Worm (Caenorhabditis elegans) whole organism, L4 larva: ENCODE results near the gene W05H9.2.

ENCODE experiments used
- D1046.2 ChIP-seq: fragments of 200-800 bp; sonication (Bioruptor generic); IDR thresholded peaks from 2 replicates; pipeline ENCODE4 v1.3.6; 2022; ENCODE audit warnings: missing genetic modification characterization, missing compliant biosample characterization
- F26F4.8 ChIP-seq: fragments of 200-800 bp; sonication (Bioruptor generic); conservative IDR thresholded peaks from 2 replicates; pipeline ENCODE4 v1.3.6; 2022; ENCODE audit warnings: missing genetic modification characterization, missing compliant biosample characterization
- F37D6.2 ChIP-seq: sonication (generic microtip); optimal IDR thresholded peaks from 2 replicates; lab custom pipeline; 2016; ENCODE audit warnings: mild to moderate bottlenecking, missing genetic modification characterization, missing compliant biosample characterization
- F44E2.7 ChIP-seq: fragments of 200-800 bp; sonication (Bioruptor generic); IDR thresholded peaks from 2 replicates; pipeline ENCODE4 v2.1.2; 2022; ENCODE audit warnings: missing genetic modification characterization, missing compliant biosample characterization
- R02D3.7 ChIP-seq: fragments of 150-350 bp; sonication (generic microtip); optimal IDR thresholded peaks from 3 replicates; lab custom pipeline; 2014; ENCODE audit warnings: missing biosample characterization, missing genetic modification characterization
- Y105C5A.15 ChIP-seq: fragments of 200-800 bp; sonication (Bioruptor generic); IDR thresholded peaks from 2 replicates; pipeline ENCODE4 v1.3.6; 2022; ENCODE audit warnings: missing genetic modification characterization, missing compliant biosample characterization
- ZK337.2 ChIP-seq: fragments of 200-800 bp; sonication (Bioruptor generic); IDR thresholded peaks from 2 replicates; pipeline ENCODE4 v1.3.6; 2022; ENCODE audit warnings: missing genetic modification reagents, missing genetic modification characterization, missing compliant biosample characterization
- ama-1 ChIP-seq: fragments of 150-350 bp; optimal IDR thresholded peaks from 2 replicates; lab custom pipeline; 2014; ENCODE audit warnings: inconsistent platforms, mixed read lengths
- ceh-20 ChIP-seq: fragments of 200-800 bp; sonication (Bioruptor generic); IDR thresholded peaks from 2 replicates; pipeline ENCODE4 v1.3.6; 2022; ENCODE audit warnings: missing genetic modification reagents, missing genetic modification characterization, missing compliant biosample characterization
- ceh-62 ChIP-seq: sonication (generic microtip); optimal IDR thresholded peaks from 2 replicates; lab custom pipeline; 2017; ENCODE audit warnings: missing biosample characterization, missing genetic modification characterization
- ceh-82 ChIP-seq: sonication (generic microtip); optimal IDR thresholded peaks from 2 replicates; lab custom pipeline; 2017; ENCODE audit warnings: missing biosample characterization, missing genetic modification characterization
- ces-1 ChIP-seq: fragments of 150-350 bp; sonication (generic microtip); optimal IDR thresholded peaks from 4 replicates; lab custom pipeline; 2014; ENCODE audit warnings: missing biosample characterization, missing genetic modification reagents, missing genetic modification characterization
- daf-16 ChIP-seq, 3 experiments: sonication (generic microtip); optimal IDR thresholded peaks; 2 replicates each; lab custom pipeline; 2016 to 2017; ENCODE audit warnings: missing genetic modification characterization in 3 of 3, missing genetic modification reagents in 3 of 3, mild to moderate bottlenecking in 2 of 3, missing compliant biosample characterization in 2 of 3, missing biosample characterization in 1 of 3, moderate library complexity in 1 of 3
- daf-19 ChIP-seq: fragments of 200-800 bp; sonication (Bioruptor generic); conservative IDR thresholded peaks from 2 replicates; pipeline ENCODE4 v1.3.6; 2022; ENCODE audit warnings: missing genetic modification characterization, missing compliant biosample characterization
- dmd-6 ChIP-seq: fragments of 200-800 bp; sonication (Bioruptor generic); IDR thresholded peaks from 2 replicates; pipeline ENCODE4 v1.3.6; 2022; ENCODE audit warnings: missing genetic modification reagents, missing genetic modification characterization, missing compliant biosample characterization
- duxl-1 ChIP-seq: sonication (generic microtip); optimal IDR thresholded peaks from 2 replicates; lab custom pipeline; 2016; ENCODE audit warnings: mild to moderate bottlenecking, missing genetic modification characterization, moderate library complexity, missing compliant biosample characterization; ENCODE audit not compliant: poor library complexity
- hlh-11 ChIP-seq: fragments of 200-800 bp; sonication (Bioruptor generic); optimal IDR thresholded peaks from 2 replicates; lab custom pipeline; 2018; ENCODE audit warnings: mild to moderate bottlenecking, missing genetic modification characterization, missing compliant biosample characterization
- lin-13 ChIP-seq: fragments of 150-350 bp; optimal IDR thresholded peaks from 2 replicates; lab custom pipeline; 2014; ENCODE audit warnings: missing biosample characterization, missing genetic modification reagents, missing genetic modification characterization
- lin-15B ChIP-seq: fragments of 150-350 bp; sonication (generic microtip); optimal IDR thresholded peaks from 3 replicates; lab custom pipeline; 2014; ENCODE audit warnings: missing biosample characterization, missing genetic modification characterization
- lin-29 ChIP-seq: fragments of 200-800 bp; sonication (Bioruptor generic); IDR thresholded peaks from 2 replicates; pipeline ENCODE4 v1.3.6; 2022; ENCODE audit warnings: missing genetic modification reagents, missing genetic modification characterization, missing compliant biosample characterization
- lin-39 ChIP-seq: fragments of 150-350 bp; optimal IDR thresholded peaks from 2 replicates; lab custom pipeline; 2014; ENCODE audit warnings: missing biosample characterization, missing genetic modification reagents, missing genetic modification characterization
- lir-3 ChIP-seq: sonication (generic microtip); optimal IDR thresholded peaks from 2 replicates; lab custom pipeline; 2016; ENCODE audit warnings: mild to moderate bottlenecking, missing genetic modification characterization, missing compliant biosample characterization
- madf-5 ChIP-seq, 2 experiments: fragments of 200-800 bp; sonication (Bioruptor generic); IDR thresholded peaks; 2 replicates each; pipeline ENCODE4 v1.3.6; 2022; ENCODE audit warnings: missing compliant biosample characterization in 2 of 2, missing genetic modification characterization in 2 of 2
- madf-9 ChIP-seq: fragments of 200-800 bp; sonication (Bioruptor generic); conservative IDR thresholded peaks from 2 replicates; pipeline ENCODE4 v1.3.6; 2022; ENCODE audit warnings: missing genetic modification reagents, missing genetic modification characterization, missing compliant biosample characterization
- mep-1 ChIP-seq: fragments of 150-350 bp; sonication (generic microtip); optimal IDR thresholded peaks from 3 replicates; lab custom pipeline; 2014; ENCODE audit warnings: missing biosample characterization, missing genetic modification characterization
- mxl-2 ChIP-seq: fragments of 200-800 bp; sonication (Bioruptor generic); conservative IDR thresholded peaks from 2 replicates; pipeline ENCODE4 v1.3.6; 2022; ENCODE audit warnings: missing genetic modification reagents, missing genetic modification characterization, missing compliant biosample characterization
- nhr-10 ChIP-seq: fragments of 150-350 bp; optimal IDR thresholded peaks from 2 replicates; lab custom pipeline; 2014; ENCODE audit warnings: missing biosample characterization, missing genetic modification characterization
- nhr-11 ChIP-seq: fragments of 150-350 bp; optimal IDR thresholded peaks from 2 replicates; lab custom pipeline; 2014; ENCODE audit warnings: missing biosample characterization, missing genetic modification characterization
- nhr-237 ChIP-seq: sonication (generic microtip); optimal IDR thresholded peaks from 2 replicates; lab custom pipeline; 2017; ENCODE audit warnings: missing biosample characterization, missing genetic modification characterization
- nhr-28 ChIP-seq: fragments of 150-350 bp; optimal IDR thresholded peaks from 2 replicates; lab custom pipeline; 2014; ENCODE audit warnings: missing biosample characterization, missing genetic modification characterization
- nhr-42 ChIP-seq: fragments of 200-800 bp; sonication (Bioruptor generic); IDR thresholded peaks from 2 replicates; pipeline ENCODE4 v1.3.6; 2022; ENCODE audit warnings: missing genetic modification characterization, missing compliant biosample characterization
- nhr-48 ChIP-seq: sonication (generic microtip); optimal IDR thresholded peaks from 2 replicates; lab custom pipeline; 2016; ENCODE audit warnings: mild to moderate bottlenecking, missing genetic modification characterization, missing compliant biosample characterization
- nhr-6 ChIP-seq: fragments of 150-350 bp; optimal IDR thresholded peaks from 2 replicates; lab custom pipeline; 2014; ENCODE audit warnings: missing biosample characterization, missing genetic modification characterization
- nhr-77 ChIP-seq: fragments of 150-350 bp; optimal IDR thresholded peaks from 2 replicates; lab custom pipeline; 2014; ENCODE audit warnings: missing biosample characterization, missing genetic modification characterization
- php-3 ChIP-seq: fragments of 200-800 bp; sonication (Bioruptor generic); IDR thresholded peaks from 2 replicates; pipeline ENCODE4 v1.3.6; 2022; ENCODE audit warnings: missing genetic modification reagents, missing genetic modification characterization, missing compliant biosample characterization
- pqm-1 ChIP-seq: sonication (generic microtip); optimal IDR thresholded peaks from 2 replicates; lab custom pipeline; 2017; ENCODE audit warnings: missing biosample characterization, missing genetic modification characterization
- rbr-2 ChIP-seq: sonication (generic microtip); optimal IDR thresholded peaks from 2 replicates; lab custom pipeline; 2016; ENCODE audit warnings: missing genotype, missing genetic modification characterization, missing compliant biosample characterization
- saeg-2 ChIP-seq: fragments of 200-800 bp; sonication (Bioruptor generic); IDR thresholded peaks from 2 replicates; pipeline ENCODE4 v1.3.6; 2022; ENCODE audit warnings: missing genetic modification reagents, missing genetic modification characterization, missing compliant biosample characterization
- sdz-12 ChIP-seq: fragments of 200-800 bp; sonication (Bioruptor generic); optimal IDR thresholded peaks from 2 replicates; lab custom pipeline; 2018; ENCODE audit warnings: mild to moderate bottlenecking, missing genetic modification characterization, missing compliant biosample characterization
- skn-1 ChIP-seq: fragments of 150-350 bp; optimal IDR thresholded peaks from 2 replicates; lab custom pipeline; 2014; ENCODE audit warnings: missing biosample characterization, missing genetic modification characterization
- snpc-4 ChIP-seq: fragments of 150-350 bp; optimal IDR thresholded peaks from 2 replicates; lab custom pipeline; 2014; ENCODE audit warnings: missing biosample characterization, missing genetic modification characterization
- tag-97 ChIP-seq: fragments of 200-800 bp; sonication (Bioruptor generic); IDR thresholded peaks from 2 replicates; pipeline ENCODE4 v1.3.6; 2022; ENCODE audit warnings: missing genetic modification characterization, missing compliant biosample characterization
- unc-130 ChIP-seq: sonication (generic microtip); optimal IDR thresholded peaks from 2 replicates; lab custom pipeline; 2016; ENCODE audit warnings: missing genetic modification reagents, missing genetic modification characterization, missing compliant biosample characterization
- unc-39 ChIP-seq: sonication (generic microtip); optimal IDR thresholded peaks from 2 replicates; lab custom pipeline; 2017; ENCODE audit warnings: missing biosample characterization, missing genetic modification characterization
- zip-11 ChIP-seq: fragments of 200-800 bp; sonication (Bioruptor generic); IDR thresholded peaks from 2 replicates; pipeline ENCODE4 v1.3.6; 2022; ENCODE audit warnings: missing genetic modification characterization, missing compliant biosample characterization
- zip-2 ChIP-seq: fragments of 150-350 bp; optimal IDR thresholded peaks from 2 replicates; lab custom pipeline; 2014; ENCODE audit warnings: missing biosample characterization, missing genetic modification characterization
- ztf-7 ChIP-seq: fragments of 150-350 bp; optimal IDR thresholded peaks from 2 replicates; lab custom pipeline; 2014; ENCODE audit warnings: missing biosample characterization, missing genetic modification characterization

W05H9.2 gene

DNA sequence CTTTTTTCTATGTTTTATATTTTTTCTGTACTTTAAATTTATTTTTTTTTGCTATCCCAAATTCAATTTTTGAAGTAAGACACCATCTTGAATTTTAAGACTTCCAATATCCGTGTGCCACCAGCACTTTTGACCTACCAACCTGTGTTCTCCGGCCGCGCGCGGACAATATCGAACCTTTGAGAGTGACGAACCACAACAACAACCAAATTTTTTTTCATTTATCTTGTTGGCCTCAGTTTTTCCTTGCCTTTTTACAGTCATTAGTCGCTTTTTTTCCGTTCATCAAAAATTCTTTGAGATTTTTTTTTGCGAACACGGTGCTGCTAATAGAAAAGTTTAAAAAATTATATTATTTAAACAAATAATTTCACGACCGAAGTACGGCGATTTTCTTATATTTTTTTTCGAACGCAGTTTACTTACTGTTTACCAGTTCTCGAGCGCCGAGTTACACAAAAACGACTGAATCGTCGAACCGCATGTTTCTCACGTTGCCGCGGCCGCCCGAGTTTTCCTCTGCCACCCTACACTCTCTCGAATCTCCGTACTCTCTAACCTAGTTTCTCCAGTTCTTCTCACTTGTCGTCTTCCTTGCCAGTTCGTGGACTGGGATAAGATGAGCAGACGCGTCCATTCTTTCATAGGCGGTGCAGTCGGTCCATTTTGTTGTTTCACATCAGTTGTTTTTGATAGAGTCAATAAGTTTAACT is 26.8 kb upstream of the W05H9.2 start (continued):
- no peak for TF ChIP-seq lin-39 (tag; lab: Kevin White, UChicago)
- no peak for TF ChIP-seq nhr-28 (tag; lab: Kevin White, UChicago)
- TF ChIP-seq mxl-2 (GFP tag; lab: Robert Waterston, UW), result no peak
- peak in 1 of 2 experiments; percentile 67 for TF ChIP-seq daf-16 (GFP tag; optimal IDR thresholded peaks at IDR 0.05; lab: Kevin White, UChicago)
- no peak for TF ChIP-seq daf-16 (tag; optimal IDR thresholded peaks at IDR 0.05; lab: Kevin White, UChicago)
- no peak for TF ChIP-seq nhr-6 (tag; lab: Kevin White, UChicago)
- TF ChIP-seq lin-13 (GFP tag; lab: Kevin White, UChicago), result no peak
- no peak for TF ChIP-seq skn-1 (tag; lab: Kevin White, UChicago)
- no peak for TF ChIP-seq madf-5 (GFP tag; IDR thresholded peaks at IDR 0.05; lab: Robert Waterston, UW)
- TF ChIP-seq ces-1 (GFP tag; lab: Kevin White, UChicago), result no peak
- no peak for TF ChIP-seq F44E2.7 (GFP tag; lab: Robert Waterston, UW)
- TF ChIP-seq F26F4.8 (GFP tag; lab: Robert Waterston, UW), result no peak
- no peak for TF ChIP-seq saeg-2 (GFP tag; lab: Robert Waterston, UW)
- peak; percentile 10 for TF ChIP-seq F37D6.2 (tag; lab: Kevin White, UChicago)
- TF ChIP-seq unc-39, result no peak
- TF ChIP-seq lin-29 (GFP tag; lab: Robert Waterston, UW), result no peak
- TF ChIP-seq ceh-62 (tag; lab: Kevin White, UChicago), result no peak
- peak; percentile 3 for TF ChIP-seq mep-1
- peak; percentile 6; the same call in 1 of the 2 replicates for TF ChIP-seq dmd-6 (GFP tag; lab: Robert Waterston, UW)
- no peak for TF ChIP-seq madf-9 (GFP tag; lab: Robert Waterston, UW)
- TF ChIP-seq daf-19, result no peak
- no peak for TF ChIP-seq nhr-10
- TF ChIP-seq ceh-20 (GFP tag; lab: Robert Waterston, UW), result no peak
- TF ChIP-seq rbr-2 (tag; lab: Kevin White, UChicago), result no peak
- no peak for TF ChIP-seq ZK337.2 (GFP tag; lab: Robert Waterston, UW)
- no peak for TF ChIP-seq lin-15B (tag; lab: Kevin White, UChicago)
- no peak for TF ChIP-seq tag-97 (GFP tag; lab: Robert Waterston, UW)
- no peak for TF ChIP-seq nhr-237 (tag; lab: Kevin White, UChicago)
- TF ChIP-seq nhr-11, result no peak
- no peak for TF ChIP-seq lir-3 (tag; lab: Kevin White, UChicago)
- no peak for TF ChIP-seq ceh-82
- no peak for TF ChIP-seq R02D3.7 (tag; lab: Kevin White, UChicago)
- TF ChIP-seq D1046.2 (GFP tag; lab: Robert Waterston, UW), result no peak
- TF ChIP-seq sdz-12, result no peak
- TF ChIP-seq nhr-42, result no peak
- no peak for TF ChIP-seq ama-1 (lab: Kevin White, UChicago)
- no peak for TF ChIP-seq php-3 (GFP tag; lab: Robert Waterston, UW)
- no peak for TF ChIP-seq unc-130 (GFP tag; lab: Kevin White, UChicago)
- TF ChIP-seq zip-11, result no peak
- no peak for TF ChIP-seq duxl-1
- no peak for TF ChIP-seq zip-2 (tag; lab: Kevin White, UChicago)
- TF ChIP-seq Y105C5A.15, result no peak
- no peak for TF ChIP-seq pqm-1 (tag; lab: Kevin White, UChicago)
- TF ChIP-seq hlh-11 (tag; lab: Kevin White, UChicago), result peak; percentile 51
- no peak for TF ChIP-seq ztf-7 (tag; lab: Kevin White, UChicago)
- no peak for TF ChIP-seq nhr-48
- TF ChIP-seq snpc-4 (tag; lab: Kevin White, UChicago), result no peak
- TF ChIP-seq nhr-77, result no peak
- TF ChIP-seq, all 104 proteins: peak for 11
